Worm (Caenorhabditis elegans) whole organism, L2 larva: ENCODE measurements around the gene mmaa-1.

Experiments
- ceh-82 ChIP-seq: fragments of 150-350 bp; optimal IDR thresholded peaks from 2 replicates; lab custom pipeline; 2014; ENCODE audit warnings: missing biosample characterization, missing genetic modification characterization
- nhr-77 ChIP-seq: fragments of 150-350 bp; optimal IDR thresholded peaks from 2 replicates; lab custom pipeline; 2014; ENCODE audit warnings: missing biosample characterization, missing genetic modification characterization

- TF ChIP-seq nhr-77: no peak
- TF ChIP-seq ceh-82 (tag; lab: Kevin White, UChicago): no peak
Measured at ce11 chrII:7139064-7139463, 38.1 kb upstream of the mmaa-1 start.
